Fruit fly (Drosophila melanogaster): ENCODE results near the gene Recs1.

- TF ChIP-seq psq (optimal IDR thresholded peaks at IDR 0.05) (no peak), Myc (optimal IDR thresholded peaks at IDR 0.05) (no peak), insv (optimal IDR thresholded peaks at IDR 0.05) (no peak), h (optimal IDR thresholded peaks at IDR 0.05) (no peak)
These were observed 6.5 kb upstream of the Recs1 start, which contains the start of gene CG31327 for dm6 chr3R:14160178-14160577.
